Fruit fly (Drosophila melanogaster) Kc167 (cell line): ENCODE measurements around the gene XRCC1.

Experiments used
- Myc ChIP-seq: fragments of >200 bp; optimal IDR thresholded peaks from 2 replicates; lab custom pipeline; 2017; ENCODE audit warnings: missing external identifiers
- h ChIP-seq: fragments of >200 bp; optimal IDR thresholded peaks from 3 replicates; lab custom pipeline; 2018; ENCODE audit warnings: missing external identifiers
- ttk ChIP-seq: sonication (Bioruptor generic); optimal IDR thresholded peaks from 2 replicates; lab custom pipeline; 2017; ENCODE audit warnings: missing external identifiers

DNA sequence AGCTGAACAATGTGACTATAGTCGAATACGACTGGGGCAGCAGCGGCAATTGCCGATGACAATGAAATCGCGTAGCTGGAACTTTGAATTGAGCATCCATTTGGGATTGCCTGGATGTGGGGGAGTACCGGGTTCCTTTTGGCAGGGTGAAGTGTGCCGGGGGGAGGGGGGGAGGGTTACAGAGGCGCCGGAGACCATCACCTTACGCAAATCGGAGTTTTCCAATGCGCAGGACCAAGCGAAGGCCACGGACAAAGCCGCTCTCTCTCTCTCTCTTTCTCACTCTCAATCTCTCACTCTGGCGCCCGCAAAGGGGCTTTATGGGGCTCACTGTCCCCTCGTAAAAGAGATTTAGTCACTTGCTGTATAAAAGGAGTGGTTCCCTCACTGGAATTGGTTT is 33.4 kb downstream of the XRCC1 start:
- TF ChIP-seq h (lab: Kevin White, UChicago) (no peak), ttk (lab: Kevin White, UChicago) (no peak), Myc (no peak)
